Fruit fly (Drosophila melanogaster) whole organism, adult: ENCODE measurements around the gene CG11905.

Experiments
- CG11617 ChIP-seq: fragments of 200-800 bp; sonication (Bioruptor generic); optimal IDR thresholded peaks from 2 replicates; lab custom pipeline; 2017; ENCODE audit warnings: mild to moderate bottlenecking, missing biosample characterization, missing genetic modification reagents, missing genetic modification characterization
- CG7045 ChIP-seq: fragments of 200-800 bp; sonication (Bioruptor generic); optimal IDR thresholded peaks from 2 replicates; lab custom pipeline; 2017; ENCODE audit warnings: missing biosample characterization, mild to moderate bottlenecking, missing genetic modification characterization
- Clk ChIP-seq: fragments of 200-800 bp; sonication (Bioruptor generic); optimal IDR thresholded peaks from 2 replicates; lab custom pipeline; 2017; ENCODE audit warnings: missing biosample characterization, missing genetic modification characterization
- Hr96 ChIP-seq: fragments of 200-800 bp; sonication (Bioruptor generic); optimal IDR thresholded peaks from 2 replicates; lab custom pipeline; 2016; ENCODE audit warnings: missing biosample characterization, missing genetic modification characterization
- Mnt ChIP-seq: fragments of 200-800 bp; sonication (Bioruptor generic); optimal IDR thresholded peaks from 2 replicates; lab custom pipeline; 2016; ENCODE audit warnings: missing biosample characterization, mild to moderate bottlenecking, missing genetic modification characterization
- cnc ChIP-seq, 2 experiments: fragments of >200 bp; optimal IDR thresholded peaks; 2 replicates each; lab custom pipeline; 2017
- pad ChIP-seq: fragments of 200-800 bp; sonication (Bioruptor generic); optimal IDR thresholded peaks from 3 replicates; lab custom pipeline; 2017; ENCODE audit warnings: missing biosample characterization, missing genetic modification characterization, mild to moderate bottlenecking, moderate library complexity, missing genetic modification reagents
- tj ChIP-seq: fragments of 200-800 bp; sonication (Bioruptor generic); optimal IDR thresholded peaks from 3 replicates; lab custom pipeline; 2017; ENCODE audit warnings: missing biosample characterization, mild to moderate bottlenecking, missing genetic modification characterization, moderate library complexity

- TF ChIP-seq tj (GFP tag; lab: Kevin White, UChicago) = no peak
- no peak for TF ChIP-seq CG11617 (GFP tag; lab: Kevin White, UChicago)
- no peak for TF ChIP-seq cnc (optimal IDR thresholded peaks at IDR 0.05; lab: Kevin White, UChicago)
- no peak for TF ChIP-seq pad (GFP tag; lab: Kevin White, UChicago)
- TF ChIP-seq Hr96 (GFP tag; lab: Kevin White, UChicago) = no peak
- no peak for TF ChIP-seq CG7045
- no peak for TF ChIP-seq Mnt (GFP tag; lab: Kevin White, UChicago)
- TF ChIP-seq Clk (GFP tag; lab: Kevin White, UChicago) = no peak
Measured at dm6 chr3L:16910466-16910865, 24.9 kb downstream of the CG11905 start.
